Fruit fly (Drosophila melanogaster) whole organism, embryonic: ENCODE measurements around the gene CG15141.

Source experiments
- ATbp ChIP-seq: fragments of 200-800 bp; sonication (Bioruptor generic); optimal IDR thresholded peaks from 2 replicates; lab custom pipeline; 2017; ENCODE audit warnings: missing biosample characterization, mild to moderate bottlenecking, missing genetic modification characterization, missing genetic modification reagents
- Atf6 ChIP-seq: fragments of 200-800 bp; sonication (Bioruptor generic); IDR thresholded peaks from 2 replicates; pipeline ENCODE4 v1.3.6; 2022; ENCODE audit warnings: missing biosample characterization, missing genetic modification characterization
- CG12769 ChIP-seq: fragments of 200-800 bp; sonication (Bioruptor generic); optimal IDR thresholded peaks from 2 replicates; lab custom pipeline; 2019; ENCODE audit warnings: missing biosample characterization, mild to moderate bottlenecking, missing genetic modification characterization, moderate library complexity
- CG13287 ChIP-seq: fragments of 200-800 bp; sonication (Bioruptor generic); IDR thresholded peaks from 2 replicates; pipeline ENCODE4 v1.3.6; 2022; ENCODE audit warnings: missing biosample characterization, missing genetic modification characterization; ENCODE audit not compliant: partially characterized antibody
- CG14667 ChIP-seq: fragments of 200-800 bp; sonication (Bioruptor generic); IDR thresholded peaks from 2 replicates; pipeline ENCODE4 v1.3.6; 2022; ENCODE audit warnings: missing biosample characterization, missing genetic modification characterization
- CG15011 ChIP-seq: fragments of 200-800 bp; sonication (Bioruptor generic); optimal IDR thresholded peaks from 3 replicates; lab custom pipeline; 2018; ENCODE audit warnings: missing biosample characterization, mild to moderate bottlenecking, missing genetic modification characterization
- CG15479 ChIP-seq: fragments of 200-800 bp; sonication (Bioruptor generic); optimal IDR thresholded peaks from 3 replicates; lab custom pipeline; 2019; ENCODE audit warnings: missing biosample characterization, mild to moderate bottlenecking, missing genetic modification characterization, moderate library complexity
- CG17186 ChIP-seq: fragments of 200-800 bp; sonication (Bioruptor generic); optimal IDR thresholded peaks from 3 replicates; lab custom pipeline; 2017; ENCODE audit warnings: missing biosample characterization, missing genetic modification reagents, missing genetic modification characterization
- CG18476 ChIP-seq: fragments of 200-800 bp; sonication (Bioruptor generic); optimal IDR thresholded peaks from 2 replicates; lab custom pipeline; 2016; ENCODE audit warnings: missing biosample characterization, mild to moderate bottlenecking, missing genetic modification characterization
- CG32767 ChIP-seq: fragments of 200-800 bp; sonication (Bioruptor generic); IDR thresholded peaks from 2 replicates; pipeline ENCODE4 v1.3.6; 2022; ENCODE audit warnings: missing biosample characterization, missing genetic modification characterization
- CG3407 ChIP-seq: fragments of 200-800 bp; sonication (Bioruptor generic); optimal IDR thresholded peaks from 2 replicates; lab custom pipeline; 2018; ENCODE audit warnings: missing biosample characterization, mild to moderate bottlenecking, missing genetic modification characterization
- CG3847 ChIP-seq: fragments of 200-800 bp; sonication (Bioruptor generic); IDR thresholded peaks from 2 replicates; pipeline ENCODE4 v1.3.6; 2022; ENCODE audit warnings: missing biosample characterization, missing genetic modification characterization
- CG3995 ChIP-seq: fragments of 200-800 bp; sonication (Bioruptor generic); optimal IDR thresholded peaks from 3 replicates; lab custom pipeline; 2016; ENCODE audit warnings: missing biosample characterization, missing genetic modification characterization
- CG4282 ChIP-seq: fragments of 200-800 bp; sonication (Bioruptor generic); optimal IDR thresholded peaks from 2 replicates; lab custom pipeline; 2016; ENCODE audit warnings: missing biosample characterization, missing genetic modification characterization
- CG5245 ChIP-seq: fragments of 200-800 bp; sonication (Bioruptor generic); optimal IDR thresholded peaks from 3 replicates; lab custom pipeline; 2016; ENCODE audit warnings: missing biosample characterization, missing genetic modification characterization
- CG8281 ChIP-seq: fragments of 200-800 bp; sonication (Bioruptor generic); optimal IDR thresholded peaks from 2 replicates; lab custom pipeline; 2018; ENCODE audit warnings: missing biosample characterization, mild to moderate bottlenecking, missing genetic modification characterization, moderate library complexity
- CG8924 ChIP-seq: fragments of 200-800 bp; optimal IDR thresholded peaks from 3 replicates; lab custom pipeline; 2019; ENCODE audit warnings: missing biosample characterization, mild to moderate bottlenecking, missing genetic modification characterization, moderate library complexity
- CG9609 ChIP-seq: fragments of 200-800 bp; sonication (Bioruptor generic); optimal IDR thresholded peaks from 3 replicates; lab custom pipeline; 2016; ENCODE audit warnings: missing biosample characterization, missing genetic modification characterization
- CG9727 ChIP-seq: fragments of 200-800 bp; sonication (Bioruptor generic); optimal IDR thresholded peaks from 3 replicates; lab custom pipeline; 2017; ENCODE audit warnings: missing biosample characterization, mild to moderate bottlenecking, missing genetic modification characterization
- CkIIα-i1 ChIP-seq: fragments of 200-800 bp; sonication (Bioruptor generic); IDR thresholded peaks from 2 replicates; pipeline ENCODE4 v1.3.6; 2022; ENCODE audit warnings: missing biosample characterization, missing genetic modification characterization
- CrebB ChIP-seq: fragments of 200-800 bp; sonication (Bioruptor generic); optimal IDR thresholded peaks from 3 replicates; lab custom pipeline; 2018; ENCODE audit warnings: missing biosample characterization, mild to moderate bottlenecking, missing genetic modification characterization
- Dad ChIP-seq: fragments of 200-800 bp; sonication (Bioruptor generic); optimal IDR thresholded peaks from 3 replicates; lab custom pipeline; 2016; ENCODE audit warnings: missing biosample characterization, missing genetic modification characterization
- Dbx ChIP-seq: fragments of 200-800 bp; sonication (Bioruptor generic); IDR thresholded peaks from 3 replicates; pipeline ENCODE4 v1.3.6; 2022; ENCODE audit warnings: missing biosample characterization, missing genetic modification characterization
- GATAe ChIP-seq: fragments of 200-800 bp; sonication (Bioruptor generic); conservative IDR thresholded peaks from 2 replicates; pipeline ENCODE4 v1.3.6; 2022; ENCODE audit warnings: missing biosample characterization, missing genetic modification characterization
- H2.0 ChIP-seq: fragments of 200-800 bp; sonication (Bioruptor generic); IDR thresholded peaks from 2 replicates; pipeline ENCODE4 v1.3.6; 2022; ENCODE audit warnings: missing biosample characterization, missing genetic modification characterization
- Hr78 ChIP-seq, 2 experiments: fragments of 200-800 bp in 1 of 2; fragments of >200 bp in 1 of 2; sonication (Bioruptor generic) in 1 of 2; optimal IDR thresholded peaks; 2 replicates each; lab custom pipeline; 2017 to 2019; ENCODE audit warnings: missing biosample characterization in 2 of 2, missing genetic modification characterization in 2 of 2, mild to moderate bottlenecking in 1 of 2, moderate library complexity in 1 of 2
- Nf-YC ChIP-seq: fragments of 200-800 bp; optimal IDR thresholded peaks from 3 replicates; lab custom pipeline; 2019; ENCODE audit warnings: missing biosample characterization, mild to moderate bottlenecking, missing genetic modification characterization, moderate library complexity
- Oaz ChIP-seq: fragments of 200-800 bp; sonication (Bioruptor generic); IDR thresholded peaks from 2 replicates; pipeline ENCODE4 v1.3.6; 2022; ENCODE audit warnings: missing biosample characterization, missing genetic modification characterization
- Oli ChIP-seq: fragments of 200-800 bp; sonication (Bioruptor generic); optimal IDR thresholded peaks from 2 replicates; lab custom pipeline; 2018; ENCODE audit warnings: missing biosample characterization, mild to moderate bottlenecking, missing genetic modification characterization, moderate library complexity
- Poxn ChIP-seq: fragments of 200-800 bp; sonication (Bioruptor generic); IDR thresholded peaks from 2 replicates; pipeline ENCODE4 v1.3.6; 2022; ENCODE audit warnings: missing biosample characterization, missing genetic modification characterization
- Rfx ChIP-seq: fragments of 200-800 bp; sonication (Bioruptor generic); IDR thresholded peaks from 2 replicates; pipeline ENCODE4 v1.3.6; 2022; ENCODE audit warnings: missing biosample characterization, missing genetic modification characterization
- Six4 ChIP-seq: fragments of 200-800 bp; sonication (Bioruptor generic); optimal IDR thresholded peaks from 2 replicates; lab custom pipeline; 2016; ENCODE audit warnings: missing biosample characterization, missing genetic modification characterization
- chif ChIP-seq, 2 experiments: fragments of 200-800 bp; sonication (Bioruptor generic); optimal IDR thresholded peaks; 3 replicates each; lab custom pipeline; 2016; ENCODE audit warnings: missing biosample characterization in 2 of 2, missing genetic modification characterization in 2 of 2
- da ChIP-seq: fragments of 200-800 bp; sonication (Bioruptor generic); optimal IDR thresholded peaks from 2 replicates; lab custom pipeline; 2016; ENCODE audit warnings: missing biosample characterization, missing genetic modification characterization
- dan ChIP-seq: fragments of 200-800 bp; sonication (Bioruptor generic); IDR thresholded peaks from 2 replicates; pipeline ENCODE4 v1.3.6; 2022; ENCODE audit warnings: missing biosample characterization, missing genetic modification characterization
- disco-r ChIP-seq: fragments of 200-800 bp; sonication (Bioruptor generic); optimal IDR thresholded peaks from 2 replicates; lab custom pipeline; 2016; ENCODE audit warnings: missing biosample characterization, missing genetic modification characterization
- ems ChIP-seq: fragments of 200-800 bp; sonication (Bioruptor generic); optimal IDR thresholded peaks from 3 replicates; lab custom pipeline; 2016; ENCODE audit warnings: missing biosample characterization, missing genetic modification characterization
- en ChIP-seq: fragments of 200-800 bp; sonication (Bioruptor generic); optimal IDR thresholded peaks from 2 replicates; lab custom pipeline; 2016; ENCODE audit warnings: missing biosample characterization, missing genetic modification characterization
- maf-S ChIP-seq: fragments of 200-800 bp; sonication (Bioruptor generic); optimal IDR thresholded peaks from 2 replicates; lab custom pipeline; 2016; ENCODE audit warnings: missing biosample characterization, missing genetic modification characterization
- oc ChIP-seq: fragments of 200-800 bp; sonication (Bioruptor generic); optimal IDR thresholded peaks from 2 replicates; lab custom pipeline; 2018; ENCODE audit warnings: missing biosample characterization, mild to moderate bottlenecking, missing genetic modification characterization, moderate library complexity
- peb ChIP-seq: fragments of 200-800 bp; sonication (Bioruptor generic); IDR thresholded peaks from 2 replicates; pipeline ENCODE4 v1.3.6; 2022; ENCODE audit warnings: missing biosample characterization, missing genetic modification characterization
- ranshi ChIP-seq: fragments of 200-800 bp; sonication (Bioruptor generic); IDR thresholded peaks from 2 replicates; pipeline ENCODE4 v1.3.6; 2022; ENCODE audit warnings: missing biosample characterization, missing genetic modification characterization
- rib ChIP-seq: fragments of 200-800 bp; sonication (Bioruptor generic); IDR thresholded peaks from 2 replicates; pipeline ENCODE4 v1.3.6; 2022; ENCODE audit warnings: missing biosample characterization, missing genetic modification characterization
- sc ChIP-seq, 3 experiments: fragments of >200 bp in 2 of 3; fragments of 200-800 bp in 1 of 3; sonication (Bioruptor generic) in 1 of 3; optimal IDR thresholded peaks; 2 replicates in 2 of 3; 3 replicates in 1 of 3; lab custom pipeline; 2017; ENCODE audit warnings: mild to moderate bottlenecking in 1 of 3, missing biosample characterization in 1 of 3, missing genetic modification characterization in 1 of 3, missing genetic modification reagents in 1 of 3
- scrt ChIP-seq: fragments of 200-800 bp; sonication (Bioruptor generic); optimal IDR thresholded peaks from 2 replicates; lab custom pipeline; 2018; ENCODE audit warnings: missing biosample characterization, mild to moderate bottlenecking, missing genetic modification characterization, moderate library complexity
- sens-2 ChIP-seq: fragments of 200-800 bp; sonication (Bioruptor generic); IDR thresholded peaks from 2 replicates; pipeline ENCODE4 v1.3.6; 2022; ENCODE audit warnings: missing biosample characterization, missing genetic modification characterization
- tio ChIP-seq: fragments of 200-800 bp; sonication (Bioruptor generic); optimal IDR thresholded peaks from 2 replicates; lab custom pipeline; 2017; ENCODE audit warnings: missing biosample characterization, missing genetic modification characterization, inconsistent platforms
- trem ChIP-seq: fragments of 200-800 bp; optimal IDR thresholded peaks from 3 replicates; lab custom pipeline; 2019; ENCODE audit warnings: missing biosample characterization, mild to moderate bottlenecking, missing genetic modification characterization, moderate library complexity
- ttk ChIP-seq: fragments of 200-800 bp; sonication (Bioruptor generic); IDR thresholded peaks from 2 replicates; pipeline ENCODE4 v2.1.2; 2022; ENCODE audit warnings: missing biosample characterization, missing genetic modification characterization
- tup ChIP-seq: fragments of 200-800 bp; sonication (Bioruptor generic); optimal IDR thresholded peaks from 2 replicates; lab custom pipeline; 2016; ENCODE audit warnings: missing biosample characterization, mild to moderate bottlenecking, missing genetic modification characterization, moderate library complexity
- yki ChIP-seq: fragments of >200 bp; optimal IDR thresholded peaks from 3 replicates; lab custom pipeline; 2018

The CG15141 gene

DNA sequence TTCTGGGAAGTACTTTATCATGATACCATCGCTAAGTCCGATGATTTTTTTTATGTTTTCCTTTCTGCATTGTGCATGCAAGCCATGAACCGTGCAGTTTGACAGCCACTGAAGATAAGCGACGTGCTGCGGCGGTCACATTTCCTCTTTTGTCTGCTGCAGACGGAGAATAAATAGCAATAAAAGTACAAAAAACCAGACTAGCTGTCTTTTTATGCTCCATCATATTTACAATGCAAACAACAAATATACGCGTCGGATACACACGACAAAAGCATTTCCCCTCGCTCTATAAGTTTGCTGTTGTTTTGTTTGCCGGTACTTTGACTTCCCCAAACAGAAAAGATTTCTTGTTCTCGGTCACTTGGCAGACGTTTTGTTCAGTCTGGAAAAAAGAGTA lies 30.6 kb upstream of the CG15141 start (continued):
- TF ChIP-seq Oaz (GFP tag; lab: Robert Waterston, UW) (no peak), chif (GFP tag; optimal IDR thresholded peaks at IDR 0.05; lab: Kevin White, UChicago) (peak; percentile 41 to 80), ems (peak; percentile 56), CG14667 (GFP tag; lab: Robert Waterston, UW) (no peak), peb (GFP tag; lab: Robert Waterston, UW) (no peak), GATAe (GFP tag; lab: Robert Waterston, UW) (no peak), CrebB (peak; percentile 72), CG18476 (GFP tag; lab: Kevin White, UChicago) (peak; percentile 52), disco-r (GFP tag; lab: Kevin White, UChicago) (peak; percentile 51), yki (no peak), CG3995 (GFP tag; lab: Kevin White, UChicago) (no peak), CG13287 (GFP tag; lab: Robert Waterston, UW) (no peak), ATbp (GFP tag; lab: Kevin White, UChicago) (peak; percentile 95), Dbx (GFP tag; lab: Robert Waterston, UW) (no peak), Dad (GFP tag; lab: Kevin White, UChicago) (peak; percentile 38), Hr78 (GFP tag; optimal IDR thresholded peaks at IDR 0.05; lab: Kevin White, UChicago) (peak in 1 of 2 experiments; percentile 30), ttk (GFP tag; lab: Robert Waterston, UW) (peak; percentile 40; the same call in 1 of the 2 replicates), sens-2 (GFP tag; lab: Robert Waterston, UW) (peak; percentile 72; the same call in 1 of the 2 replicates), oc (tag; lab: Kevin White, UChicago) (peak; percentile 88), tio (GFP tag; lab: Kevin White, UChicago) (peak; percentile 47), trem (peak; percentile 58), CG4282 (GFP tag; lab: Kevin White, UChicago) (no peak), Nf-YC (tag; lab: Kevin White, UChicago) (no peak), Six4 (GFP tag; lab: Kevin White, UChicago) (peak; percentile 48), CG32767 (peak; percentile 44; the same call in 1 of the 2 replicates), maf-S (GFP tag; lab: Kevin White, UChicago) (peak; percentile 17), CG9727 (GFP tag; lab: Kevin White, UChicago) (peak; percentile 86), H2.0 (no peak), CG5245 (GFP tag; lab: Kevin White, UChicago) (peak; percentile 57), Atf6 (GFP tag; lab: Robert Waterston, UW) (no peak), CG3847 (GFP tag; lab: Robert Waterston, UW) (no peak), dan (GFP tag; lab: Robert Waterston, UW) (no peak), CG12769 (tag; lab: Kevin White, UChicago) (peak; percentile 50), tup (GFP tag; lab: Kevin White, UChicago) (peak; percentile 64), Poxn (GFP tag; lab: Robert Waterston, UW) (no peak), CkIIα-i1 (GFP tag; lab: Robert Waterston, UW) (no peak), CG3407 (peak; percentile 92), Rfx (0 out of 2 replicates have a peak, but pooled peaks have one; percentile 13), en (GFP tag; lab: Kevin White, UChicago) (peak; percentile 71), CG15479 (no peak), rib (GFP tag; lab: Robert Waterston, UW) (peak; percentile 50), CG8281 (tag; lab: Kevin White, UChicago) (peak; percentile 41), scrt (peak; percentile 33), CG9609 (GFP tag; lab: Kevin White, UChicago) (peak; percentile 3), CG17186 (GFP tag; lab: Kevin White, UChicago) (peak; percentile 86), sc (optimal IDR thresholded peaks at IDR 0.05; lab: Kevin White, UChicago) (no peak), sc (GFP tag; optimal IDR thresholded peaks at IDR 0.05; lab: Kevin White, UChicago) (peak; percentile 80), Oli (tag; lab: Kevin White, UChicago) (no peak), ranshi (GFP tag; lab: Robert Waterston, UW) (peak; percentile 46; the same call in 1 of the 2 replicates), da (GFP tag; lab: Kevin White, UChicago) (peak; percentile 49), CG8924 (peak; percentile 72), CG15011 (GFP tag; lab: Kevin White, UChicago) (peak; percentile 53)
